Fruit fly (Drosophila melanogaster): ENCODE data around the gene CG12155.
A peak's percentile ranks its signal among the peaks of the same experiment; 100 is the strongest.

- peak; percentile 96 for TF ChIP-seq CTCF (optimal IDR thresholded peaks at IDR 0.05)
- TF ChIP-seq CG8478 (optimal IDR thresholded peaks at IDR 0.05): no peak
Measured at dm6 chrX:7710439-7711154, 18.0 kb upstream of the CG12155 start.

Measured in S2 (cell line).